Fruit fly (Drosophila melanogaster): ENCODE measurements around the gene Trmt61.

The Trmt61 gene

dm6 chr3R:26036153-26037144 lies 22.8 kb upstream of the Trmt61 start (continued):
- TF ChIP-seq Oaz (GFP tag; IDR thresholded peaks at IDR 0.05) (no peak), tup (GFP tag; optimal IDR thresholded peaks at IDR 0.05) (peak; percentile 35), CG13296 (GFP tag; optimal IDR thresholded peaks at IDR 0.05) (peak; percentile 42), CG11723 (GFP tag; optimal IDR thresholded peaks at IDR 0.05) (peak; percentile 89), gro (GFP tag; optimal IDR thresholded peaks at IDR 0.05) (no peak), HmgZ (tag; optimal IDR thresholded peaks at IDR 0.05) (peak; percentile 49), NFAT (GFP tag; IDR thresholded peaks at IDR 0.05) (no peak), ttk (GFP tag; IDR thresholded peaks at IDR 0.05) (peak; percentile 45; the same call in 1 of the 2 replicates), NC2α (GFP tag; optimal IDR thresholded peaks at IDR 0.05) (peak; percentile 12), Sox102F (GFP tag; optimal IDR thresholded peaks at IDR 0.05) (peak; percentile 87), abd-A (tag; optimal IDR thresholded peaks at IDR 0.05) (peak; percentile 11), Adf1 (GFP tag; IDR thresholded peaks at IDR 0.05) (no peak), prd (optimal IDR thresholded peaks at IDR 0.05) (no peak), prd (GFP tag; IDR thresholded peaks at IDR 0.05) (peak; percentile 88), CG9437 (GFP tag; optimal IDR thresholded peaks at IDR 0.05) (peak; percentile 89), CG12219 (GFP tag; optimal IDR thresholded peaks at IDR 0.05) (peak; percentile 87), CG12071 (GFP tag; optimal IDR thresholded peaks at IDR 0.05) (peak; percentile 56), NfI (GFP tag; optimal IDR thresholded peaks at IDR 0.05) (peak; percentile 61), Spps (tag; optimal IDR thresholded peaks at IDR 0.05) (peak; percentile 98), klu (GFP tag; IDR thresholded peaks at IDR 0.05) (no peak), CG32772 (GFP tag; IDR thresholded peaks at IDR 0.05) (peak; percentile 61), ash1 (GFP tag; optimal IDR thresholded peaks at IDR 0.05) (no peak), Usf (GFP tag; optimal IDR thresholded peaks at IDR 0.05) (peak; percentile 89), sima (GFP tag; optimal IDR thresholded peaks at IDR 0.05) (no peak), Six4 (GFP tag; optimal IDR thresholded peaks at IDR 0.05) (peak; percentile 74), CG12155 (GFP tag; optimal IDR thresholded peaks at IDR 0.05) (peak; percentile 43), al (GFP tag; IDR thresholded peaks at IDR 0.05) (no peak), lmd (GFP tag; IDR thresholded peaks at IDR 0.05) (no peak; the same call in 1 of the 2 replicates), ap (GFP tag; IDR thresholded peaks at IDR 0.05) (peak; percentile 71), Camta (GFP tag; optimal IDR thresholded peaks at IDR 0.05) (peak; percentile 76), aop (GFP tag; IDR thresholded peaks at IDR 0.05) (no peak), dmrt11E (tag; optimal IDR thresholded peaks at IDR 0.05) (peak; percentile 100), CG5180 (GFP tag; optimal IDR thresholded peaks at IDR 0.05) (peak; percentile 82), Max (GFP tag; optimal IDR thresholded peaks at IDR 0.05) (peak; percentile 40), CG10431 (GFP tag; optimal IDR thresholded peaks at IDR 0.05) (peak; percentile 92), inv (GFP tag; IDR thresholded peaks at IDR 0.05; ENCODE audit: partially characterized antibody) (no peak), tx (GFP tag; optimal IDR thresholded peaks at IDR 0.05) (peak; percentile 69), CG8765 (GFP tag; IDR thresholded peaks at IDR 0.05) (peak; percentile 48), twi (tag; optimal IDR thresholded peaks at IDR 0.05) (peak; percentile 95), CG43689 (GFP tag; IDR thresholded peaks at IDR 0.05) (no peak), CG31388 (GFP tag; optimal IDR thresholded peaks at IDR 0.05) (peak; percentile 55), Fer3 (tag; optimal IDR thresholded peaks at IDR 0.05) (peak; percentile 57), pnt (GFP tag; optimal IDR thresholded peaks at IDR 0.05) (peak; percentile 74), az2 (GFP tag; optimal IDR thresholded peaks at IDR 0.05) (peak; percentile 88), CG6254 (GFP tag; optimal IDR thresholded peaks at IDR 0.05) (peak; percentile 95), rib (GFP tag; IDR thresholded peaks at IDR 0.05) (no peak), Taf1 (GFP tag; IDR thresholded peaks at IDR 0.05) (no peak), CG4282 (GFP tag; optimal IDR thresholded peaks at IDR 0.05) (peak; percentile 80), esg (GFP tag; conservative IDR thresholded peaks at IDR 0.05) (peak; percentile 59), crol (GFP tag; IDR thresholded peaks at IDR 0.05) (no peak)
